Worm (Caenorhabditis elegans) whole organism, L4 larva: ENCODE measurements around the gene C08G9.2.
A peak's percentile ranks its signal among the peaks of the same experiment; 100 is the strongest.

Experiments
- D1046.2 ChIP-seq: fragments of 200-800 bp; sonication (Bioruptor generic); IDR thresholded peaks from 2 replicates; pipeline ENCODE4 v1.3.6; 2022; ENCODE audit warnings: missing genetic modification characterization, missing compliant biosample characterization
- F37D6.2 ChIP-seq: sonication (generic microtip); optimal IDR thresholded peaks from 2 replicates; lab custom pipeline; 2016; ENCODE audit warnings: mild to moderate bottlenecking, missing genetic modification characterization, missing compliant biosample characterization
- R02D3.7 ChIP-seq: fragments of 150-350 bp; sonication (generic microtip); optimal IDR thresholded peaks from 3 replicates; lab custom pipeline; 2014; ENCODE audit warnings: missing biosample characterization, missing genetic modification characterization
- Y75B8A.6 ChIP-seq: fragments of 200-800 bp; sonication (Bioruptor generic); IDR thresholded peaks from 2 replicates; pipeline ENCODE4 v1.3.6; 2022; ENCODE audit warnings: missing genetic modification reagents, missing genetic modification characterization, missing compliant biosample characterization
- ZK337.2 ChIP-seq: fragments of 200-800 bp; sonication (Bioruptor generic); IDR thresholded peaks from 2 replicates; pipeline ENCODE4 v1.3.6; 2022; ENCODE audit warnings: missing genetic modification reagents, missing genetic modification characterization, missing compliant biosample characterization
- aha-1 ChIP-seq: fragments of 150-350 bp; peaks from one replicate; lab custom pipeline; 2014; ENCODE audit warnings: missing biosample characterization, missing genetic modification characterization
- ama-1 ChIP-seq: fragments of 150-350 bp; optimal IDR thresholded peaks from 2 replicates; lab custom pipeline; 2014; ENCODE audit warnings: inconsistent platforms, mixed read lengths
- attf-4 ChIP-seq: sonication (generic microtip); optimal IDR thresholded peaks from 3 replicates; lab custom pipeline; 2017; ENCODE audit warnings: missing biosample characterization, missing genetic modification characterization
- ceh-20 ChIP-seq: fragments of 200-800 bp; sonication (Bioruptor generic); IDR thresholded peaks from 2 replicates; pipeline ENCODE4 v1.3.6; 2022; ENCODE audit warnings: missing genetic modification reagents, missing genetic modification characterization, missing compliant biosample characterization
- ceh-32 ChIP-seq: sonication (generic microtip); optimal IDR thresholded peaks from 2 replicates; lab custom pipeline; 2016; ENCODE audit warnings: mild to moderate bottlenecking, missing genetic modification characterization, missing compliant biosample characterization; ENCODE audit not compliant: poor library complexity
- ceh-44 ChIP-seq: fragments of 200-800 bp; sonication (Bioruptor generic); IDR thresholded peaks from 2 replicates; pipeline ENCODE4 v1.3.6; 2022; ENCODE audit warnings: missing genetic modification reagents, missing genetic modification characterization, missing compliant biosample characterization
- ceh-62 ChIP-seq: sonication (generic microtip); optimal IDR thresholded peaks from 2 replicates; lab custom pipeline; 2017; ENCODE audit warnings: missing biosample characterization, missing genetic modification characterization
- ceh-82 ChIP-seq: sonication (generic microtip); optimal IDR thresholded peaks from 2 replicates; lab custom pipeline; 2017; ENCODE audit warnings: missing biosample characterization, missing genetic modification characterization
- ces-1 ChIP-seq: fragments of 150-350 bp; sonication (generic microtip); optimal IDR thresholded peaks from 4 replicates; lab custom pipeline; 2014; ENCODE audit warnings: missing biosample characterization, missing genetic modification reagents, missing genetic modification characterization
- daf-12 ChIP-seq: fragments of 150-350 bp; optimal IDR thresholded peaks from 2 replicates; lab custom pipeline; 2014; ENCODE audit warnings: missing biosample characterization, missing genetic modification reagents, missing genetic modification characterization
- daf-16 ChIP-seq, 3 experiments: sonication (generic microtip); optimal IDR thresholded peaks; 2 replicates each; lab custom pipeline; 2016 to 2017; ENCODE audit warnings: missing genetic modification characterization in 3 of 3, missing genetic modification reagents in 3 of 3, mild to moderate bottlenecking in 2 of 3, missing compliant biosample characterization in 2 of 3, missing biosample characterization in 1 of 3, moderate library complexity in 1 of 3
- daf-8 ChIP-seq: fragments of 200-800 bp; sonication (Bioruptor generic); IDR thresholded peaks from 2 replicates; pipeline ENCODE4 v1.3.6; 2022; ENCODE audit warnings: missing genetic modification characterization, missing compliant biosample characterization
- dmd-8 ChIP-seq: fragments of 200-800 bp; sonication (Bioruptor generic); IDR thresholded peaks from 2 replicates; pipeline ENCODE4 v1.3.6; 2022; ENCODE audit warnings: missing genetic modification characterization, missing compliant biosample characterization
- dmd-9 ChIP-seq: fragments of 200-800 bp; sonication (Bioruptor generic); IDR thresholded peaks from 2 replicates; pipeline ENCODE4 v1.3.6; 2022; ENCODE audit warnings: missing genetic modification reagents, missing genetic modification characterization, missing compliant biosample characterization
- gei-8 ChIP-seq: fragments of 200-800 bp; sonication (Bioruptor generic); optimal IDR thresholded peaks from 2 replicates; lab custom pipeline; 2018; ENCODE audit warnings: mild to moderate bottlenecking, missing genetic modification characterization, missing compliant biosample characterization
- hlh-11 ChIP-seq: fragments of 200-800 bp; sonication (Bioruptor generic); optimal IDR thresholded peaks from 2 replicates; lab custom pipeline; 2018; ENCODE audit warnings: mild to moderate bottlenecking, missing genetic modification characterization, missing compliant biosample characterization
- hlh-30 ChIP-seq: sonication (generic microtip); optimal IDR thresholded peaks from 2 replicates; lab custom pipeline; 2017; ENCODE audit warnings: antibody characterized with exemption, mild to moderate bottlenecking, missing genetic modification characterization, missing compliant biosample characterization; ENCODE audit not compliant: insufficient read depth
- hmg-1.1 ChIP-seq: fragments of 200-800 bp; sonication (Bioruptor generic); IDR thresholded peaks from 2 replicates; pipeline ENCODE4 v1.3.6; 2022; ENCODE audit warnings: missing genetic modification reagents, missing genetic modification characterization, missing compliant biosample characterization
- jun-1 ChIP-seq: fragments of 150-350 bp; optimal IDR thresholded peaks from 2 replicates; lab custom pipeline; 2014; ENCODE audit warnings: missing biosample characterization, missing genetic modification reagents, missing genetic modification characterization
- lin-1 ChIP-seq: fragments of 200-800 bp; sonication (Bioruptor generic); IDR thresholded peaks from 2 replicates; pipeline ENCODE4 v1.3.6; 2022; ENCODE audit warnings: missing genetic modification reagents, missing genetic modification characterization, missing compliant biosample characterization
- lsy-2 ChIP-seq, 2 experiments: fragments of 150-350 bp in 1 of 2; sonication (generic microtip) in 1 of 2; optimal IDR thresholded peaks; 2 replicates each; lab custom pipeline; 2014 to 2017; ENCODE audit warnings: missing biosample characterization in 2 of 2, missing genetic modification characterization in 2 of 2
- madf-9 ChIP-seq: fragments of 200-800 bp; sonication (Bioruptor generic); conservative IDR thresholded peaks from 2 replicates; pipeline ENCODE4 v1.3.6; 2022; ENCODE audit warnings: missing genetic modification reagents, missing genetic modification characterization, missing compliant biosample characterization
- mdl-1 ChIP-seq, 2 experiments: fragments of 150-350 bp in 1 of 2; sonication (generic microtip) in 1 of 2; optimal IDR thresholded peaks; 2 replicates each; lab custom pipeline; 2014 to 2017; ENCODE audit warnings: missing biosample characterization in 2 of 2, missing genetic modification characterization in 2 of 2
- nhr-237 ChIP-seq: sonication (generic microtip); optimal IDR thresholded peaks from 2 replicates; lab custom pipeline; 2017; ENCODE audit warnings: missing biosample characterization, missing genetic modification characterization
- nhr-25 ChIP-seq: sonication (generic microtip); optimal IDR thresholded peaks from 2 replicates; lab custom pipeline; 2017; ENCODE audit warnings: missing genetic modification characterization, mild to moderate bottlenecking, missing compliant biosample characterization, antibody characterized with exemption, moderate library complexity, borderline replicate concordance; ENCODE audit not compliant: insufficient read depth
- pha-4 ChIP-seq, 2 experiments: fragments of 150-350 bp in 1 of 2; fragments of 200-800 bp in 1 of 2; sonication (Bioruptor generic) in 1 of 2; IDR thresholded peaks in 1 of 2; optimal IDR thresholded peaks in 1 of 2; 2 replicates each; pipeline versions ENCODE4 v1.3.6 to Lab custom; 2014 to 2022; ENCODE audit warnings: missing genetic modification characterization in 2 of 2, missing genetic modification reagents in 2 of 2, missing biosample characterization in 1 of 2, missing compliant biosample characterization in 1 of 2
- saeg-2 ChIP-seq: fragments of 200-800 bp; sonication (Bioruptor generic); IDR thresholded peaks from 2 replicates; pipeline ENCODE4 v1.3.6; 2022; ENCODE audit warnings: missing genetic modification reagents, missing genetic modification characterization, missing compliant biosample characterization
- set-16 ChIP-seq: fragments of 200-800 bp; sonication (Bioruptor generic); IDR thresholded peaks from 2 replicates; pipeline ENCODE4 v1.3.6; 2022; ENCODE audit warnings: missing genetic modification reagents, missing genetic modification characterization, missing compliant biosample characterization
- snpc-1.2 ChIP-seq: fragments of 200-800 bp; sonication (Bioruptor generic); IDR thresholded peaks from 2 replicates; pipeline ENCODE4 v1.3.6; 2022; ENCODE audit warnings: missing genetic modification reagents, missing genetic modification characterization, missing compliant biosample characterization
- snpc-4 ChIP-seq: fragments of 150-350 bp; optimal IDR thresholded peaks from 2 replicates; lab custom pipeline; 2014; ENCODE audit warnings: missing biosample characterization, missing genetic modification characterization
- spr-1 ChIP-seq: sonication (generic microtip); optimal IDR thresholded peaks from 2 replicates; lab custom pipeline; 2016; ENCODE audit warnings: mild to moderate bottlenecking, missing genetic modification characterization, missing compliant biosample characterization
- tra-1 ChIP-seq: fragments of 200-800 bp; sonication (Bioruptor generic); IDR thresholded peaks from 2 replicates; pipeline ENCODE4 v1.3.6; 2022; ENCODE audit warnings: missing genetic modification reagents, missing genetic modification characterization, missing compliant biosample characterization
- unc-39 ChIP-seq: sonication (generic microtip); optimal IDR thresholded peaks from 2 replicates; lab custom pipeline; 2017; ENCODE audit warnings: missing biosample characterization, missing genetic modification characterization
- unc-62 ChIP-seq, 3 experiments: fragments of 150-350 bp in 1 of 3; sonication (generic microtip); optimal IDR thresholded peaks in 2 of 3; peaks in 1 of 3; 1 replicate in 1 of 3; 2 replicates in 2 of 3; lab custom pipeline; 2014 to 2017; ENCODE audit warnings: missing biosample characterization in 3 of 3, missing genetic modification characterization in 3 of 3, missing genetic modification reagents in 3 of 3, missing genotype in 1 of 3
- zag-1 ChIP-seq: fragments of 150-350 bp; optimal IDR thresholded peaks from 2 replicates; lab custom pipeline; 2014; ENCODE audit warnings: missing biosample characterization, missing genetic modification characterization
- zip-11 ChIP-seq: fragments of 200-800 bp; sonication (Bioruptor generic); IDR thresholded peaks from 2 replicates; pipeline ENCODE4 v1.3.6; 2022; ENCODE audit warnings: missing genetic modification characterization, missing compliant biosample characterization

C08G9.2 gene

ce11 chrIV:7661569-7661968 lies 11.2 kb downstream of the C08G9.2 start:
- TF ChIP-seq ceh-82 (tag; lab: Kevin White, UChicago) (no peak), Y75B8A.6 (no peak), unc-39 (tag; lab: Kevin White, UChicago) (no peak), dmd-9 (GFP tag; lab: Robert Waterston, UW) (no peak), F37D6.2 (tag; lab: Kevin White, UChicago) (no peak), aha-1 (tag; lab: Kevin White, UChicago) (no peak)

DNA sequence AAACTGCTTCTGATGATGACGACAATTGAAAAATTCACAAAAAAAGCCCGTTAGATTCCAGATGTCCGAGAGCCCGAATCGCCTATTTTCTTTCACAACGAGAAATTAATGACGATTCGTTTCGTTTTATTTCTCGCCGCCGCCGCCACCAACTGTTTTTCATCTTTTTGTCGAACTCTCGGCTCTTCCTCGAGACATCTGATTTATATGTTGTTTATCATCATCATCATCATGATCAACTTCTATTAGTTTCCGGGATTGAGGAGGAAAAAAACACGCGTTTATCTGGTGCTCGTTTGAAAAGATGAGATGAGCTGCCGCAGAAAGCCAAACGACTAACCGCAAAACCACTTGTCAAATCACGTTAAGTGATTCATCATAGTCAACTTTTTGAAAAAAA lies 13.3 kb downstream of the C08G9.2 start:
- TF ChIP-seq gei-8 (no peak), ceh-20 (GFP tag; lab: Robert Waterston, UW) (0 out of 2 replicates have a peak, but pooled peaks have one; percentile 8), D1046.2 (GFP tag; lab: Robert Waterston, UW) (no peak), hlh-11 (peak; percentile 40), daf-12 (tag; lab: Kevin White, UChicago) (no peak), hlh-30 (tag; lab: Kevin White, UChicago) (peak; percentile 16), unc-62 (GFP tag; optimal IDR thresholded peaks at IDR 0.05 in 1 of 2; lab: Kevin White, UChicago) (no peak), unc-62 (tag; optimal IDR thresholded peaks at IDR 0.05; lab: Kevin White, UChicago) (no peak), attf-4 (tag; lab: Kevin White, UChicago) (no peak), snpc-1.2 (GFP tag; lab: Robert Waterston, UW) (no peak), jun-1 (no peak), daf-16 (GFP tag; optimal IDR thresholded peaks at IDR 0.05; lab: Kevin White, UChicago) (peak in 1 of 2 experiments; percentile 78), daf-16 (tag; optimal IDR thresholded peaks at IDR 0.05; lab: Kevin White, UChicago) (no peak), lsy-2 (tag; optimal IDR thresholded peaks at IDR 0.05; lab: Kevin White, UChicago) (peak in 1 of 2 experiments; percentile 9)

DNA sequence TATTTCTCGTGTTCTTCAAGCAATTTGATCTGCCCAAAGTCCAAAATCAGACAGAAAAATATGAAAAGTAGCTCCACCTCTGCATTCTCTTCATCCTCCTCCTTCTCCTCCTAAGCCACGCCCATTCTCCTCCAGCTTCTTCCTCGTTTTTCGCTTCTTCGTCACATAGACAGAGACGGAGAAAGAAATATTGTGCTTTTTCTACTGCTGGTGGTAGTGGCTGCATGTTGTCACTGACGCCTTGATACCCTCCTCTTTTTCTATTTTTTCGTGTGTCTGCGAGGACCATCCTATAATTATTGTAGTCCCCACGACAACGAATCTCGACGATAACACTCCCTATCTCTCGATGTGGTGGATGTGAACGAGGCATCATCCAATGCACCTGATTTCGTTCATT lies 14.2 kb downstream of the C08G9.2 start, which contains the start of gene C08G9.1:
Gene C08G9.1, plus strand, starts transcription at position 175 of the 400 bp plus-strand sequence.
- peak in 1 of 2 experiments; percentile 74 for TF ChIP-seq unc-62 (GFP tag; optimal IDR thresholded peaks at IDR 0.05 in 1 of 2; lab: Kevin White, UChicago)
- TF ChIP-seq unc-62 (tag; optimal IDR thresholded peaks at IDR 0.05; lab: Kevin White, UChicago): no peak
- peak; percentile 44; the same call in 1 of the 2 replicates for TF ChIP-seq hmg-1.1 (GFP tag; lab: Robert Waterston, UW)
- no peak for TF ChIP-seq daf-8 (GFP tag; lab: Robert Waterston, UW)
- TF ChIP-seq lsy-2 (tag; optimal IDR thresholded peaks at IDR 0.05; lab: Kevin White, UChicago): peak in 1 of 2 experiments; percentile 4
- no peak for TF ChIP-seq mdl-1 (tag; optimal IDR thresholded peaks at IDR 0.05; lab: Kevin White, UChicago)
- TF ChIP-seq, all 104 proteins: peak for 3

- TF ChIP-seq zip-11 (GFP tag; lab: Robert Waterston, UW): no peak
- no peak for TF ChIP-seq dmd-8 (GFP tag; lab: Robert Waterston, UW)
- TF ChIP-seq snpc-4 (tag; lab: Kevin White, UChicago): no peak
- no peak for TF ChIP-seq ceh-44 (GFP tag; lab: Robert Waterston, UW)
- no peak for TF ChIP-seq tra-1 (GFP tag; lab: Robert Waterston, UW)
- no peak for TF ChIP-seq set-16
- TF ChIP-seq nhr-25 (tag; lab: Kevin White, UChicago): peak; percentile 52
- TF ChIP-seq pha-4 (GFP tag; IDR thresholded peaks at IDR 0.05; lab: Robert Waterston, UW): peak; percentile 35; the same call in 1 of the 2 replicates
- peak; percentile 42 for TF ChIP-seq pha-4 (tag; optimal IDR thresholded peaks at IDR 0.05; lab: Kevin White, UChicago)
- TF ChIP-seq ceh-62 (tag; lab: Kevin White, UChicago): no peak
- no peak for TF ChIP-seq F37D6.2 (tag; lab: Kevin White, UChicago)
- TF ChIP-seq nhr-237 (tag; lab: Kevin White, UChicago): no peak
- no peak for TF ChIP-seq R02D3.7 (tag; lab: Kevin White, UChicago)
- TF ChIP-seq madf-9: no peak
- TF ChIP-seq spr-1 (tag; lab: Kevin White, UChicago): no peak
- TF ChIP-seq mdl-1 (tag; optimal IDR thresholded peaks at IDR 0.05; lab: Kevin White, UChicago): no peak
- no peak for TF ChIP-seq jun-1
- no peak for TF ChIP-seq ces-1
- TF ChIP-seq saeg-2: no peak
- TF ChIP-seq lin-1: no peak
- TF ChIP-seq ama-1 (lab: Kevin White, UChicago): no peak
- TF ChIP-seq ceh-32 (tag; lab: Kevin White, UChicago): no peak
- peak in 1 of 2 experiments; percentile 74 for TF ChIP-seq lsy-2 (tag; optimal IDR thresholded peaks at IDR 0.05; lab: Kevin White, UChicago)
- TF ChIP-seq daf-16 (GFP tag; optimal IDR thresholded peaks at IDR 0.05; lab: Kevin White, UChicago): no peak
- no peak for TF ChIP-seq daf-16 (tag; optimal IDR thresholded peaks at IDR 0.05; lab: Kevin White, UChicago)
- no peak for TF ChIP-seq ZK337.2 (GFP tag; lab: Robert Waterston, UW)
- no peak for TF ChIP-seq dmd-9 (GFP tag; lab: Robert Waterston, UW)
- TF ChIP-seq unc-39 (tag; lab: Kevin White, UChicago): no peak
- TF ChIP-seq zag-1: no peak
Measured at ce11 chrIV:7654212-7654778, 18.5 kb downstream of the C08G9.2 start, which contains the start of gene nrde-4. Gene nrde-4, minus strand, starts transcription at chrIV:7654262.
